Fruit fly (Drosophila melanogaster): Measurements from ENCODE around the gene tll.

The tll gene

DNA sequence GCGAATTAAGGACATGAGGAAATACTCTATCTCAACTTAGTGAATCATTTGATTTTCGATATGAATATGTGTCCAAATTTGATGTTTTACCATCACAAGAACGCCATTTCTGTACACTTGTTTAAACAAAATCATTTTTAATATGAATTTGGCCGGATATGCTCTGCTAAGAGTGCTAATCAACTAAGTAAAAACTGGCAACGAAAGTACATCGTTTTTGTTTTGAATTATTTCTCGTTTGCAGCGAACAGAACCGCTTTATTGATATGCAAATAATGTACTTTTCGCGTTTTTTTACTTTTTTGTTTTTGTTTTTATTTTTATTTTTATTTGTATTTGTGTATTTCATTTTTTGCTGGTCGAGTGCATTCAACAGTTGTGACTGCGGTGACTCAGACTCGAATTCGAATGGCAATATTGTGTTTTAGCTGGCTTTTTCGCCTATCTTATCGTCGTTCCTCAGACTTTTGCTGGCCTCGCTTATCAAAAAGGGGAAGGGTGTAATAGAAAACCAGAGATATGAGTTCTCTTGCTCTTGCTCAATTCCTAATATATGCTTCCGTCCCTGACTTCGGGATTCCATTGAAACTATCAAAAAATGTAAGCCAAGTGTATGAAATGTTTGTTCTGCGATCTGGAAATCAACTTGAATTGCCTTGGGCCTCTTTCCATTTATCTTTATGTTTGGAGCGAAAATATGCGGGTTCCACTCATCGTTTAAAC, 40.7 kb upstream of the tll start (continued):
- TF ChIP-seq CG10274 (GFP tag; optimal IDR thresholded peaks at IDR 0.05) = no peak
- no peak for TF ChIP-seq NC2α (GFP tag; optimal IDR thresholded peaks at IDR 0.05)
- TF ChIP-seq chinmo (GFP tag; IDR thresholded peaks at IDR 0.05; ENCODE audit: partially characterized antibody) = 0 out of 4 replicates have a peak, but pooled peaks have one; percentile 57
- TF ChIP-seq NFAT (GFP tag; IDR thresholded peaks at IDR 0.05) = no peak
- TF ChIP-seq hbn (GFP tag; IDR thresholded peaks at IDR 0.05; ENCODE audit: partially characterized antibody) = no peak
- TF ChIP-seq cas (GFP tag; IDR thresholded peaks at IDR 0.05) = no peak
- no peak for TF ChIP-seq Awh (GFP tag; IDR thresholded peaks at IDR 0.05)
- no peak for TF ChIP-seq CG8290 (GFP tag; optimal IDR thresholded peaks at IDR 0.05)
- no peak for TF ChIP-seq CG8290 (tag; optimal IDR thresholded peaks at IDR 0.05)
- no peak for TF ChIP-seq Hmx (GFP tag; optimal IDR thresholded peaks at IDR 0.05)
- no peak for TF ChIP-seq CG3838 (GFP tag; optimal IDR thresholded peaks at IDR 0.05)
- TF ChIP-seq sr (GFP tag; IDR thresholded peaks at IDR 0.05) = no peak
- TF ChIP-seq exex (tag; optimal IDR thresholded peaks at IDR 0.05) = peak; percentile 75
- TF ChIP-seq Gsc (GFP tag; IDR thresholded peaks at IDR 0.05) = no peak
- TF ChIP-seq Dll (GFP tag; IDR thresholded peaks at IDR 0.05; ENCODE audit: partially characterized antibody) = no peak
- TF ChIP-seq unpg (GFP tag; optimal IDR thresholded peaks at IDR 0.05) = no peak
- peak; percentile 43 for TF ChIP-seq ftz-f1 (GFP tag; optimal IDR thresholded peaks at IDR 0.05)
- TF ChIP-seq Usf (GFP tag; optimal IDR thresholded peaks at IDR 0.05) = no peak
- no peak for TF ChIP-seq lab (GFP tag; optimal IDR thresholded peaks at IDR 0.05)
- no peak for TF ChIP-seq prd (optimal IDR thresholded peaks at IDR 0.05)
- no peak for TF ChIP-seq prd (GFP tag; IDR thresholded peaks at IDR 0.05)
- no peak for TF ChIP-seq fd102C (GFP tag; optimal IDR thresholded peaks at IDR 0.05)
- TF ChIP-seq crol (GFP tag; IDR thresholded peaks at IDR 0.05) = no peak
- TF ChIP-seq chif (GFP tag; optimal IDR thresholded peaks at IDR 0.05) = no peak
- peak; percentile 24 for TF ChIP-seq lilli (GFP tag; optimal IDR thresholded peaks at IDR 0.05)
- TF ChIP-seq CG2889 (GFP tag; IDR thresholded peaks at IDR 0.05) = no peak
- TF ChIP-seq Taf1 (GFP tag; IDR thresholded peaks at IDR 0.05) = no peak
- no peak for TF ChIP-seq CG11247 (GFP tag; IDR thresholded peaks at IDR 0.05)
- TF ChIP-seq CG10959 (GFP tag; IDR thresholded peaks at IDR 0.05) = no peak
- no peak for TF ChIP-seq CG12391 (tag; optimal IDR thresholded peaks at IDR 0.05)
- TF ChIP-seq twi (tag; optimal IDR thresholded peaks at IDR 0.05) = no peak
- no peak for TF ChIP-seq bsh (GFP tag; optimal IDR thresholded peaks at IDR 0.05)
- no peak for TF ChIP-seq insv (GFP tag; optimal IDR thresholded peaks at IDR 0.05)
- TF ChIP-seq fru (optimal IDR thresholded peaks at IDR 0.05) = no peak
- TF ChIP-seq CG2199 (GFP tag; IDR thresholded peaks at IDR 0.05) = 0 out of 3 replicates have a peak, but pooled peaks have one; percentile 27
- peak; percentile 72 for TF ChIP-seq lbe (GFP tag; optimal IDR thresholded peaks at IDR 0.05)
- no peak for TF ChIP-seq pita (GFP tag; optimal IDR thresholded peaks at IDR 0.05)
- no peak for TF ChIP-seq CG15479 (GFP tag; optimal IDR thresholded peaks at IDR 0.05)
- TF ChIP-seq stc (GFP tag; IDR thresholded peaks at IDR 0.05) = no peak
- TF ChIP-seq run (tag; optimal IDR thresholded peaks at IDR 0.05) = no peak
- no peak for TF ChIP-seq CG14710 (tag; optimal IDR thresholded peaks at IDR 0.05)
- no peak for TF ChIP-seq Six4 (GFP tag; optimal IDR thresholded peaks at IDR 0.05)
- TF ChIP-seq Drgx (GFP tag; IDR thresholded peaks at IDR 0.05) = peak; percentile 27; the same call in 1 of the 2 replicates
- peak; percentile 61 for TF ChIP-seq corto (GFP tag; optimal IDR thresholded peaks at IDR 0.05)
- no peak for TF ChIP-seq CG4404 (GFP tag; IDR thresholded peaks at IDR 0.05)
- TF ChIP-seq CG11456 (GFP tag; IDR thresholded peaks at IDR 0.05) = no peak
- TF ChIP-seq mam (GFP tag; optimal IDR thresholded peaks at IDR 0.05) = no peak
- TF ChIP-seq D19B (GFP tag; optimal IDR thresholded peaks at IDR 0.05) = no peak
- no peak for TF ChIP-seq Hr78 (GFP tag; optimal IDR thresholded peaks at IDR 0.05)
- no peak for TF ChIP-seq Trl (optimal IDR thresholded peaks at IDR 0.05)
- TF ChIP-seq Trl (GFP tag; optimal IDR thresholded peaks at IDR 0.05) = no peak
- no peak for TF ChIP-seq phol (tag; optimal IDR thresholded peaks at IDR 0.05)
